Fruit fly (Drosophila melanogaster) whole organism, embryonic: ENCODE data around the gene CG31960.
A peak's percentile ranks its signal among the peaks of the same experiment; 100 is the strongest.

Source experiments
- Ada2b ChIP-seq: fragments of 200-800 bp; sonication (Bioruptor generic); IDR thresholded peaks from 2 replicates; pipeline ENCODE4 v1.3.6; 2022; ENCODE audit warnings: missing biosample characterization, missing genetic modification characterization
- B-H2 ChIP-seq: fragments of 200-800 bp; sonication (Bioruptor generic); optimal IDR thresholded peaks from 2 replicates; lab custom pipeline; 2018; ENCODE audit warnings: missing biosample characterization, mild to moderate bottlenecking, missing genetic modification characterization
- Blimp-1 ChIP-seq: fragments of 200-800 bp; sonication (Bioruptor generic); optimal IDR thresholded peaks from 3 replicates; lab custom pipeline; 2018; ENCODE audit warnings: missing biosample characterization, missing genetic modification characterization, mild to moderate bottlenecking, moderate library complexity, missing genetic modification reagents
- CG1024 ChIP-seq: fragments of 200-800 bp; sonication (Bioruptor generic); IDR thresholded peaks from 2 replicates; pipeline ENCODE4 v1.3.6; 2022; ENCODE audit warnings: missing biosample characterization, missing genetic modification characterization
- CG10431 ChIP-seq: fragments of 200-800 bp; sonication (Bioruptor generic); optimal IDR thresholded peaks from 3 replicates; lab custom pipeline; 2018; ENCODE audit warnings: missing biosample characterization, mild to moderate bottlenecking, missing genetic modification characterization
- CG11247 ChIP-seq: fragments of 200-800 bp; sonication (Bioruptor generic); IDR thresholded peaks from 2 replicates; pipeline ENCODE4 v1.3.6; 2022; ENCODE audit warnings: missing biosample characterization, missing genetic modification characterization
- CG11456 ChIP-seq: fragments of 200-800 bp; sonication (Bioruptor generic); IDR thresholded peaks from 3 replicates; pipeline ENCODE4 v1.3.6; 2022; ENCODE audit warnings: missing biosample characterization, missing genetic modification characterization
- CG12236 ChIP-seq: fragments of 200-800 bp; sonication (Bioruptor generic); optimal IDR thresholded peaks from 2 replicates; lab custom pipeline; 2016; ENCODE audit warnings: missing biosample characterization, missing genetic modification characterization
- CG13123 ChIP-seq: fragments of 200-800 bp; sonication (Bioruptor generic); optimal IDR thresholded peaks from 2 replicates; lab custom pipeline; 2016; ENCODE audit warnings: missing biosample characterization, missing genetic modification characterization
- CG13424 ChIP-seq: fragments of 200-800 bp; sonication (Bioruptor generic); optimal IDR thresholded peaks from 2 replicates; lab custom pipeline; 2019; ENCODE audit warnings: missing biosample characterization, mild to moderate bottlenecking, missing genetic modification characterization, moderate library complexity
- CG14014 ChIP-seq: fragments of 200-800 bp; sonication (Bioruptor generic); IDR thresholded peaks from 2 replicates; pipeline ENCODE4 v1.3.6; 2022; ENCODE audit warnings: missing biosample characterization, missing genetic modification characterization
- CG14860 ChIP-seq: fragments of 200-800 bp; sonication (Bioruptor generic); IDR thresholded peaks from 3 replicates; pipeline ENCODE4 v1.3.6; 2022; ENCODE audit warnings: missing biosample characterization, missing genetic modification characterization; ENCODE audit not compliant: partially characterized antibody
- CG15269 ChIP-seq: fragments of 200-800 bp; sonication (Bioruptor generic); optimal IDR thresholded peaks from 2 replicates; lab custom pipeline; 2018; ENCODE audit warnings: missing biosample characterization, mild to moderate bottlenecking, missing genetic modification characterization, moderate library complexity
- CG15514 ChIP-seq: fragments of 200-800 bp; sonication (Bioruptor generic); optimal IDR thresholded peaks from 3 replicates; lab custom pipeline; 2017; ENCODE audit warnings: missing biosample characterization, missing genetic modification characterization, mild to moderate bottlenecking, moderate library complexity, missing genetic modification reagents
- CG17568 ChIP-seq: fragments of 200-800 bp; sonication (Bioruptor generic); optimal IDR thresholded peaks from 2 replicates; lab custom pipeline; 2018; ENCODE audit warnings: missing biosample characterization, mild to moderate bottlenecking, missing genetic modification characterization, moderate library complexity
- CG17829 ChIP-seq: fragments of 200-800 bp; optimal IDR thresholded peaks from 2 replicates; lab custom pipeline; 2019; ENCODE audit warnings: missing biosample characterization, mild to moderate bottlenecking, missing genetic modification characterization, moderate library complexity
- CG1832 ChIP-seq: fragments of 200-800 bp; sonication (Bioruptor generic); optimal IDR thresholded peaks from 2 replicates; lab custom pipeline; 2017; ENCODE audit warnings: missing biosample characterization, mild to moderate bottlenecking, missing genetic modification characterization, inconsistent platforms
- CG18619 ChIP-seq: fragments of 200-800 bp; sonication (Bioruptor generic); optimal IDR thresholded peaks from 3 replicates; lab custom pipeline; 2017; ENCODE audit warnings: missing biosample characterization, mild to moderate bottlenecking, missing genetic modification characterization
- CG4424 ChIP-seq: fragments of 200-800 bp; sonication (Bioruptor generic); optimal IDR thresholded peaks from 3 replicates; lab custom pipeline; 2016; ENCODE audit warnings: missing biosample characterization, missing genetic modification characterization
- CG5953 ChIP-seq: fragments of 200-800 bp; sonication (Bioruptor generic); IDR thresholded peaks from 2 replicates; pipeline ENCODE4 v1.3.6; 2022; ENCODE audit warnings: missing biosample characterization, missing genetic modification characterization
- CG6813 ChIP-seq: fragments of 200-800 bp; sonication (Bioruptor generic); optimal IDR thresholded peaks from 2 replicates; lab custom pipeline; 2017; ENCODE audit warnings: missing biosample characterization, missing genetic modification characterization, mild to moderate bottlenecking, moderate library complexity, missing genetic modification reagents
- CG9215 ChIP-seq: fragments of 200-800 bp; sonication (Bioruptor generic); IDR thresholded peaks from 2 replicates; pipeline ENCODE4 v1.3.6; 2022; ENCODE audit warnings: missing biosample characterization, missing genetic modification characterization
- Deaf1 ChIP-seq: fragments of 200-800 bp; optimal IDR thresholded peaks from 3 replicates; lab custom pipeline; 2019; ENCODE audit warnings: missing biosample characterization, mild to moderate bottlenecking, missing genetic modification characterization, moderate library complexity
- HLH4C ChIP-seq: fragments of 200-800 bp; sonication (Bioruptor generic); IDR thresholded peaks from 3 replicates; pipeline ENCODE4 v1.3.6; 2022; ENCODE audit warnings: missing biosample characterization, missing genetic modification characterization; ENCODE audit not compliant: partially characterized antibody
- Meics ChIP-seq: fragments of 200-800 bp; sonication (Bioruptor generic); optimal IDR thresholded peaks from 2 replicates; lab custom pipeline; 2017; ENCODE audit warnings: missing biosample characterization, mild to moderate bottlenecking, missing genetic modification characterization
- NC2α ChIP-seq: fragments of 200-800 bp; sonication (Bioruptor generic); optimal IDR thresholded peaks from 2 replicates; lab custom pipeline; 2016; ENCODE audit warnings: missing biosample characterization, missing genetic modification characterization
- Oli ChIP-seq: fragments of 200-800 bp; sonication (Bioruptor generic); optimal IDR thresholded peaks from 2 replicates; lab custom pipeline; 2018; ENCODE audit warnings: missing biosample characterization, mild to moderate bottlenecking, missing genetic modification characterization, moderate library complexity
- Pdp1 ChIP-seq, 2 experiments: fragments of 200-800 bp; sonication (Bioruptor generic); optimal IDR thresholded peaks; 3 replicates each; lab custom pipeline; 2016; ENCODE audit warnings: missing biosample characterization in 2 of 2, missing genetic modification characterization in 2 of 2, mild to moderate bottlenecking in 1 of 2, moderate library complexity in 1 of 2
- Poxn ChIP-seq: fragments of 200-800 bp; sonication (Bioruptor generic); IDR thresholded peaks from 2 replicates; pipeline ENCODE4 v1.3.6; 2022; ENCODE audit warnings: missing biosample characterization, missing genetic modification characterization
- Ptx1 ChIP-seq: fragments of 200-800 bp; sonication (Bioruptor generic); IDR thresholded peaks from 2 replicates; pipeline ENCODE4 v1.3.6; 2022; ENCODE audit warnings: missing biosample characterization, missing genetic modification characterization
- Rx ChIP-seq: fragments of 200-800 bp; sonication (Bioruptor generic); IDR thresholded peaks from 2 replicates; pipeline ENCODE4 v1.3.6; 2022; ENCODE audit warnings: missing biosample characterization, missing genetic modification characterization
- Side ChIP-seq: fragments of 200-800 bp; sonication (Bioruptor generic); optimal IDR thresholded peaks from 2 replicates; lab custom pipeline; 2016; ENCODE audit warnings: missing biosample characterization, missing genetic modification characterization
- br ChIP-seq: fragments of >200 bp; optimal IDR thresholded peaks from 2 replicates; lab custom pipeline; 2017
- ftz-f1 ChIP-seq: fragments of 200-800 bp; sonication (Bioruptor generic); optimal IDR thresholded peaks from 2 replicates; lab custom pipeline; 2016; ENCODE audit warnings: missing biosample characterization, missing genetic modification characterization
- jumu ChIP-seq: fragments of 200-800 bp; sonication (Bioruptor generic); optimal IDR thresholded peaks from 3 replicates; lab custom pipeline; 2016; ENCODE audit warnings: missing biosample characterization, missing genetic modification characterization
- luna ChIP-seq: fragments of 200-800 bp; sonication (Bioruptor generic); optimal IDR thresholded peaks from 2 replicates; lab custom pipeline; 2016; ENCODE audit warnings: missing biosample characterization, missing genetic modification characterization
- mld ChIP-seq: fragments of 200-800 bp; sonication (Bioruptor generic); IDR thresholded peaks from 3 replicates; pipeline ENCODE4 v1.3.6; 2022; ENCODE audit warnings: missing biosample characterization, missing genetic modification characterization; ENCODE audit not compliant: partially characterized antibody
- oc ChIP-seq: fragments of 200-800 bp; sonication (Bioruptor generic); optimal IDR thresholded peaks from 2 replicates; lab custom pipeline; 2018; ENCODE audit warnings: missing biosample characterization, mild to moderate bottlenecking, missing genetic modification characterization, moderate library complexity
- phol ChIP-seq: fragments of 200-800 bp; sonication (Bioruptor generic); optimal IDR thresholded peaks from 3 replicates; lab custom pipeline; 2018; ENCODE audit warnings: missing biosample characterization, mild to moderate bottlenecking, missing genetic modification characterization, moderate library complexity
- pita ChIP-seq: fragments of 200-800 bp; sonication (Bioruptor generic); optimal IDR thresholded peaks from 2 replicates; lab custom pipeline; 2017; ENCODE audit warnings: missing biosample characterization, mild to moderate bottlenecking, missing genetic modification characterization
- ranshi ChIP-seq: fragments of 200-800 bp; sonication (Bioruptor generic); IDR thresholded peaks from 2 replicates; pipeline ENCODE4 v1.3.6; 2022; ENCODE audit warnings: missing biosample characterization, missing genetic modification characterization
- run ChIP-seq: fragments of 200-800 bp; sonication (Bioruptor generic); optimal IDR thresholded peaks from 3 replicates; lab custom pipeline; 2018; ENCODE audit warnings: missing biosample characterization, mild to moderate bottlenecking, missing genetic modification characterization
- scrt ChIP-seq: fragments of 200-800 bp; sonication (Bioruptor generic); optimal IDR thresholded peaks from 2 replicates; lab custom pipeline; 2018; ENCODE audit warnings: missing biosample characterization, mild to moderate bottlenecking, missing genetic modification characterization, moderate library complexity
- sug ChIP-seq: fragments of 200-800 bp; optimal IDR thresholded peaks from 2 replicates; lab custom pipeline; 2019; ENCODE audit warnings: missing biosample characterization, mild to moderate bottlenecking, missing genetic modification characterization, moderate library complexity
- toy ChIP-seq: fragments of 200-800 bp; sonication (Bioruptor generic); IDR thresholded peaks from 2 replicates; pipeline ENCODE4 v1.3.6; 2022; ENCODE audit warnings: missing biosample characterization, missing genetic modification characterization
- trem ChIP-seq: fragments of 200-800 bp; optimal IDR thresholded peaks from 3 replicates; lab custom pipeline; 2019; ENCODE audit warnings: missing biosample characterization, mild to moderate bottlenecking, missing genetic modification characterization, moderate library complexity
- tx ChIP-seq: fragments of 200-800 bp; sonication (Bioruptor generic); optimal IDR thresholded peaks from 2 replicates; lab custom pipeline; 2016; ENCODE audit warnings: missing biosample characterization, missing genetic modification characterization
- unc-4 ChIP-seq: fragments of 200-800 bp; sonication (Bioruptor generic); IDR thresholded peaks from 2 replicates; pipeline ENCODE4 v1.3.6; 2022; ENCODE audit warnings: missing biosample characterization, missing genetic modification characterization; ENCODE audit not compliant: partially characterized antibody
- unpg ChIP-seq: fragments of 200-800 bp; sonication (Bioruptor generic); optimal IDR thresholded peaks from 3 replicates; lab custom pipeline; 2018; ENCODE audit warnings: missing biosample characterization, mild to moderate bottlenecking, missing genetic modification characterization, moderate library complexity
- vvl ChIP-seq: fragments of 200-800 bp; sonication (Bioruptor generic); IDR thresholded peaks from 2 replicates; pipeline ENCODE4 v1.3.6; 2022; ENCODE audit warnings: missing biosample characterization, missing genetic modification characterization
- zf30C ChIP-seq: fragments of 200-800 bp; sonication (Bioruptor generic); optimal IDR thresholded peaks from 3 replicates; lab custom pipeline; 2018; ENCODE audit warnings: missing biosample characterization, mild to moderate bottlenecking, missing genetic modification characterization

CG31960 gene

dm6 chr2L:3786246-3786645, 1.5 kb downstream of the CG31960 start (continued):
- TF ChIP-seq Ada2b (GFP tag; lab: Robert Waterston, UW) (peak; percentile 68), phol (tag; lab: Kevin White, UChicago) (peak; percentile 44), vvl (peak; percentile 94), ftz-f1 (no peak), Ptx1 (GFP tag; lab: Robert Waterston, UW) (peak; percentile 91), CG6813 (GFP tag; lab: Kevin White, UChicago) (no peak), zf30C (GFP tag; lab: Kevin White, UChicago) (no peak), Oli (peak; percentile 73), ranshi (peak; percentile 68), CG13123 (no peak)

- no peak for TF ChIP-seq CG12236
- TF ChIP-seq HLH4C: no peak
- peak; percentile 46 for TF ChIP-seq unc-4 (GFP tag; lab: Robert Waterston, UW)
- TF ChIP-seq CG17568 (GFP tag; lab: Kevin White, UChicago): no peak
- no peak for TF ChIP-seq mld (GFP tag; lab: Robert Waterston, UW)
- no peak for TF ChIP-seq tx
- TF ChIP-seq CG11456: no peak
- no peak for TF ChIP-seq CG13424 (tag; lab: Kevin White, UChicago)
- TF ChIP-seq run: no peak
- no peak for TF ChIP-seq CG10431 (GFP tag; lab: Kevin White, UChicago)
- TF ChIP-seq NC2α (GFP tag; lab: Kevin White, UChicago): no peak
- TF ChIP-seq toy (GFP tag; lab: Robert Waterston, UW): no peak
- no peak for TF ChIP-seq CG5953 (GFP tag; lab: Robert Waterston, UW)
- no peak for TF ChIP-seq Side (GFP tag; lab: Kevin White, UChicago)
- TF ChIP-seq CG14860 (GFP tag; lab: Robert Waterston, UW): no peak
- TF ChIP-seq CG4424 (GFP tag; lab: Kevin White, UChicago): no peak
- no peak for TF ChIP-seq unpg (GFP tag; lab: Kevin White, UChicago)
- TF ChIP-seq oc (tag; lab: Kevin White, UChicago): peak; percentile 9
- peak; percentile 35 for TF ChIP-seq Deaf1
- peak; percentile 9; the same call in 1 of the 2 replicates for TF ChIP-seq CG14014 (GFP tag; lab: Robert Waterston, UW)
- TF ChIP-seq sug (tag; lab: Kevin White, UChicago): peak; percentile 17
- TF ChIP-seq Poxn: no peak
- no peak for TF ChIP-seq Meics (GFP tag; lab: Kevin White, UChicago)
- peak; percentile 30 for TF ChIP-seq CG15514 (GFP tag; lab: Kevin White, UChicago)
- TF ChIP-seq Rx (GFP tag; lab: Robert Waterston, UW): no peak
- no peak for TF ChIP-seq CG11247 (GFP tag; lab: Robert Waterston, UW)
- no peak for TF ChIP-seq B-H2 (GFP tag; lab: Kevin White, UChicago)
- no peak for TF ChIP-seq jumu (GFP tag; lab: Kevin White, UChicago)
- no peak for TF ChIP-seq CG1024 (GFP tag; lab: Robert Waterston, UW)
- TF ChIP-seq CG17829 (tag; lab: Kevin White, UChicago): no peak
- no peak for TF ChIP-seq br (lab: Kevin White, UChicago)
- no peak for TF ChIP-seq trem
- no peak for TF ChIP-seq luna
- no peak for TF ChIP-seq scrt (GFP tag; lab: Kevin White, UChicago)
- TF ChIP-seq CG1832: no peak
- TF ChIP-seq pita (GFP tag; lab: Kevin White, UChicago): no peak
- TF ChIP-seq CG9215: no peak
- peak; percentile 13 for TF ChIP-seq CG15269 (tag; lab: Kevin White, UChicago)
- TF ChIP-seq CG18619 (GFP tag; lab: Kevin White, UChicago): no peak
- no peak for TF ChIP-seq Blimp-1
- no peak for TF ChIP-seq Pdp1 (GFP tag; optimal IDR thresholded peaks at IDR 0.05; lab: Kevin White, UChicago)
Measured at dm6 chr2L:3787028-3787427, 2.3 kb downstream of the CG31960 start, which contains the start of gene bark. Gene bark (plus strand): TSS chr2L:3787167.
